Worm (Caenorhabditis elegans) whole organism, midembryonic: ENCODE data around the gene otpl-8.
A peak's percentile ranks its signal among the peaks of the same experiment; 100 is the strongest.

Source experiments
- T22C8.4 ChIP-seq: fragments of 200-800 bp; sonication (Bioruptor generic); IDR thresholded peaks from 2 replicates; pipeline ENCODE4 v1.3.6; 2022; ENCODE audit warnings: missing genetic modification characterization, missing compliant biosample characterization
- cog-1 ChIP-seq: sonication (generic microtip); optimal IDR thresholded peaks from 2 replicates; lab custom pipeline; 2016; ENCODE audit warnings: missing genetic modification characterization, missing compliant biosample characterization
- flt-1 ChIP-seq: fragments of 200-800 bp; sonication (Bioruptor generic); IDR thresholded peaks from 2 replicates; pipeline ENCODE4 v1.3.6; 2022; ENCODE audit warnings: missing genetic modification characterization, missing compliant biosample characterization
- klf-2 ChIP-seq: fragments of 200-800 bp; sonication (Bioruptor generic); conservative IDR thresholded peaks from 2 replicates; pipeline ENCODE4 v1.3.6; 2022; ENCODE audit warnings: missing genetic modification reagents, missing genetic modification characterization, missing compliant biosample characterization
- med-1 ChIP-seq: sonication (generic microtip); optimal IDR thresholded peaks from 2 replicates; lab custom pipeline; 2017; ENCODE audit warnings: missing genetic modification characterization, mild to moderate bottlenecking, missing compliant biosample characterization, antibody characterized with exemption, missing genetic modification reagents; ENCODE audit not compliant: insufficient read depth
- ref-1 ChIP-seq: fragments of 200-800 bp; sonication (Bioruptor generic); conservative IDR thresholded peaks from 2 replicates; pipeline ENCODE4 v1.3.6; 2022; ENCODE audit warnings: missing genetic modification reagents, missing genetic modification characterization, missing compliant biosample characterization
- tab-1 ChIP-seq: fragments of 200-800 bp; sonication (Bioruptor generic); IDR thresholded peaks from 2 replicates; pipeline ENCODE4 v1.3.6; 2022; ENCODE audit warnings: missing genetic modification characterization, missing compliant biosample characterization
- ztf-23 ChIP-seq: fragments of 200-800 bp; sonication (Bioruptor generic); IDR thresholded peaks from 2 replicates; pipeline ENCODE4 v1.3.6; 2022; ENCODE audit warnings: missing genetic modification reagents, missing genetic modification characterization, missing compliant biosample characterization
- ztf-29 ChIP-seq: fragments of 200-800 bp; sonication (Bioruptor generic); IDR thresholded peaks from 2 replicates; pipeline ENCODE4 v1.3.6; 2022; ENCODE audit warnings: missing genetic modification reagents, missing genetic modification characterization, missing compliant biosample characterization

otpl-8 gene

DNA sequence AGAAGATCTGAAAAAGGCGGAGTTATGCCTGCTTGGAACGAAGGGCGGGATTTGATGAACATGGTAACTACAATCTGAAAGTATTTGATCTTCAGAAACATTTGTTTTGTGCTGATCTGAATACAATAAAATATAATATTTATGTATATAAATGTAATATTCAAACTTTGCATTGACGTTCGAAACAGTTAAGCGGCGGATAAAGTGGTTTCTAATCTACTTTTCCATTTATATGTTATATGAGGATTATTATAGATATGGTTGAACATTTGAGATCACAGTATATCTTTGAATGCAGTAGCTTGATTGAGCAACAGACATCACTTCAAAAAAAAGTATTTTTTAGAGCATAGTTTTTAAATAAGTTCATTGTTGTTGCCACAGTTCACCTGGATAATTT lies 3.1 kb upstream of the otpl-8 start, which contains the start of gene H19J13.2:
Gene H19J13.2 (minus strand): TSS at position 101 of the 400 bp plus-strand sequence.
- TF ChIP-seq ztf-23 (GFP tag; lab: Robert Waterston, UW) = no peak
- TF ChIP-seq T22C8.4 (GFP tag; lab: Robert Waterston, UW) = no peak
- TF ChIP-seq flt-1 (GFP tag; lab: Robert Waterston, UW) = no peak
- TF ChIP-seq med-1 = no peak
- no peak for TF ChIP-seq ztf-29 (GFP tag; lab: Robert Waterston, UW)
- TF ChIP-seq cog-1 (tag; lab: Kevin White, UChicago) = no peak
- no peak for TF ChIP-seq klf-2 (GFP tag; lab: Robert Waterston, UW)

DNA sequence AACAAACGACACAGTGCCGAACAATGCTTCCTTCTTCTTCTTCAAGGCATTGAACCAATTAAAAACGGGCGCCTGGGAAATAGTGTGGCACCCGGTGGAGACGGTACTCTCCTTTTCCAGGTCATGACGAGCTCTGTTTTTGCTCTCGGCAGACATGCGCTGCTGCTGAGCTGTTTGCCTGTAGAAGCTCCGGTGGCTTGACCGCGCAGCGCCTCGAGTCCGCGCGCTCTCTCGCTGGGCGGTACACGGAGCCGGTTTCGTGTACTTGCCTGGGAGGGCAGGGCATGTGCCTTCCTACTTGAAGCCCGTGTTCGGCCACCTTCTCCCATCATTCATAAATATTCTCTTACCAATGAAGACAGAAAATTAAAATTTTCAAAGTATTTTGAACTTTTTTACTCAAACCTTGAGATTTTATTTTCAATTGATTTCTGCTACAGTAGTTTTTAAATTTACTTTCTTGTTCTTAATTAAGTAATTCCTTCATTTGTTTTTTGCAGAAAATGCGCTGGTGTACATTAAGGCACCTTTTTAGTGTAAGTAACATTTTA lies 10.3 kb downstream of the otpl-8 start, which contains the start of gene E01G6.1:
Gene E01G6.1 (plus strand): TSS at position 501 of the 551 bp plus-strand sequence.
- TF ChIP-seq cog-1 (tag; lab: Kevin White, UChicago) (no peak), T22C8.4 (GFP tag; lab: Robert Waterston, UW) (no peak), ztf-29 (GFP tag; lab: Robert Waterston, UW) (peak; percentile 8; the same call in 1 of the 2 replicates), ref-1 (GFP tag; lab: Robert Waterston, UW) (no peak)

DNA sequence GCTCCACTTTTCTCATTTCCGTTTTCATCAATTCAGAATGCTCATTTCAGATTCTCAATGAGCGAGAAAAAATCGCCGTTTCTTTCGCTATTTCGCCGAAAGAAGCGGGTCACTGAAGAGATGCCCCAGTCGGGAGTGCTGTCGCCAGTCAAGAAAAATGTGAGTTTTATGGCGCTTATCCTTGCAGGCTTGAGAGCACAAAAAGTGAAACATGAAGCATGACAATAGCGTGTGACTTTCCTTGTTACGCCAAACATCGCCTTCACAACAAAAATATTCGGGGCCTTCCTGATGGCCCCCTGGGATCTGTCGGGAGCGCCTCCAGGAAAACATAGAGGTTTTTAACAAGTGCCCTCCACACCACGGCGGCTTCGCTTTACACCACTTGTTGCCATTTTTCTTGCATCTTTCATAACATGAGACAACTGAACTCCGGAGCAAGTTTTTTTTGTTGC lies 14.1 kb downstream of the otpl-8 start, which contains the start of gene E01G6.2:
Gene E01G6.2 (plus strand): TSS at position 51 of the 455 bp plus-strand sequence.
- no peak for TF ChIP-seq T22C8.4 (GFP tag; lab: Robert Waterston, UW)
- no peak for TF ChIP-seq med-1
- TF ChIP-seq tab-1 (GFP tag; lab: Robert Waterston, UW) = no peak
- TF ChIP-seq ref-1 (GFP tag; lab: Robert Waterston, UW) = no peak
- TF ChIP-seq ztf-23 (GFP tag; lab: Robert Waterston, UW) = no peak
- no peak for TF ChIP-seq klf-2 (GFP tag; lab: Robert Waterston, UW)
- no peak for TF ChIP-seq cog-1 (tag; lab: Kevin White, UChicago)
- no peak for TF ChIP-seq flt-1 (GFP tag; lab: Robert Waterston, UW)
- no peak for TF ChIP-seq ztf-29 (GFP tag; lab: Robert Waterston, UW)

DNA sequence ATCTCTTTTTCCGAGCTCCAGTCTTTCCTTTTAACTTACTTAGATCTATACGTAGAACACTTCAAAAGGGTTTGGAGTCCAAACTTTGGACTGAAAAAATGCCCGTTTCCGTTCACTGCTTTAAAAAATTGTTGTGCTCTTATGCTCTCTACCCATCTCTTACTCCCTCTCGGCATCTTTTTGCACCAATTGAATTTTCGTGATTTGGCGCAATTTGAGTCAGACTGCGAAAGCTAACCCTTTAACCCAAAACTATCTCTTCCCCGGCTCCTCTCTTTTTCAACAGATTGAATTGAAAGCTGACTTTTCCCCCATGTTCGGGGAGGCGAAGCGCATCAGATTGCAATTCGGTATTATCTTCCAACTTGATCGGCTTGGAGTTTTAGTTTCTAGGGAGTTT lies 18.6 kb downstream of the otpl-8 start:
- TF ChIP-seq ztf-23 (GFP tag; lab: Robert Waterston, UW) (no peak), cog-1 (tag; lab: Kevin White, UChicago) (no peak), ref-1 (GFP tag; lab: Robert Waterston, UW) (no peak), tab-1 (GFP tag; lab: Robert Waterston, UW) (no peak), ztf-29 (GFP tag; lab: Robert Waterston, UW) (no peak), med-1 (no peak), flt-1 (GFP tag; lab: Robert Waterston, UW) (no peak), T22C8.4 (GFP tag; lab: Robert Waterston, UW) (no peak), klf-2 (GFP tag; lab: Robert Waterston, UW) (no peak)

DNA sequence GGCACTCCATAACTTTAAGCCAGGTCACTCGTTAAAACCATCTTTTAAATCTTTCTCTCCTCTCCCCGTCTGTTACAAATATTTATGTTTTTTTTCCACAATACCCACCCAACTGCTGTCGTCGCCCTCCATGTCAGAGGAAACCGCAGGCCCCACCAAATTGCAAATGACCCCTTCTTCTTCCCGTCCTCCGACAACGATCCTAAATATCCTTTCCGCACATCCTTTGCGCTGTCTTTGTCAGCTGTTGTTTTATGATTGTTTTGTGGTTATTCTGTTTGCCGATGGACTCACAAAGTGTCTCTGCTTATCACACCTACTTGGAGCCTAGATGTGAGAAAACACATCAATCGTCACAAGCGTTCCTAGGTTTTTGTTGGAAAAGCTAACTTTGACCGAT lies 22.6 kb downstream of the otpl-8 start:
- TF ChIP-seq ztf-23 (GFP tag; lab: Robert Waterston, UW) (no peak), tab-1 (GFP tag; lab: Robert Waterston, UW) (no peak), cog-1 (tag; lab: Kevin White, UChicago) (no peak), flt-1 (GFP tag; lab: Robert Waterston, UW) (no peak), ref-1 (GFP tag; lab: Robert Waterston, UW) (no peak), ztf-29 (GFP tag; lab: Robert Waterston, UW) (no peak), klf-2 (GFP tag; lab: Robert Waterston, UW) (no peak), med-1 (no peak), T22C8.4 (GFP tag; lab: Robert Waterston, UW) (no peak)

DNA sequence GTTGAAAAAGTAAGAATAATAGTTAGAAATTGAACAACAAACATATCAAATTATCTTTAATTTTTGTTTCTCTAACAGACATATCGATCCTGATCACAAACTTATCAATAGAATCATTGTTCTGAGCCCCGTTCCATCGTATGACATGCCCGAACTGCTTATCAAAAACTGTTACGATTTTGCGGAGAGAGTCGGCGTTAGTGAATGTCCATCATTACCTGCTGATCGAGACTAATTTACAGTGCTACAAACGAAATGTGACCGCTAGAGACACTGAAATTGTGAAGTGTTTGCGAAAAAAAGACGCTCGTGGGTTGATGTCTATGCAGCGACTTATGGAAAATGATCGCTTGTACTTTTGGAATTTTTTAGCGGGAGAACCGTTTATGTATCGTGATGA lies 27.8 kb downstream of the otpl-8 start:
- TF ChIP-seq ztf-23 (GFP tag; lab: Robert Waterston, UW) (no peak), tab-1 (GFP tag; lab: Robert Waterston, UW) (no peak), flt-1 (GFP tag; lab: Robert Waterston, UW) (no peak), cog-1 (tag; lab: Kevin White, UChicago) (no peak), klf-2 (GFP tag; lab: Robert Waterston, UW) (no peak), ztf-29 (GFP tag; lab: Robert Waterston, UW) (no peak), ref-1 (GFP tag; lab: Robert Waterston, UW) (no peak), med-1 (no peak), T22C8.4 (GFP tag; lab: Robert Waterston, UW) (no peak)

DNA sequence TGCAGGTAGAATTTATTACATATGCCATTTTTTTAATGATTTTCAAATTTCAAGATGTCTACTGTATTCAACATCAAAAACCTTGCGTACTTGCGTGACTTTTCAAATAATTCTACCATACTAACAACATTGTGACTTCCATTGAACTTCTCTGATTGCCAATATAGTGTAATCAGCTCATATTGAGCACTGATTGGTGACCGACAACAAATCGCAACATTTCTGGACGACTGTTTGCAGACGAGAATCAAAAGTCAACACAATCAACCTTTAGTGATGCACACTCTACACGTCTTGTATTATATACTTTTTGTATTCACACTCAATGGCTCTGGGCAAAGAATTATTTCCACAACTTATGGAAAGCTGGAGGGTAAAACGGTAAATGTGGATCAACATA lies 29.3 kb downstream of the otpl-8 start, which contains the start of gene cest-3:
Gene cest-3 (plus strand): TSS at position 190 of the 400 bp plus-strand sequence.
- TF ChIP-seq ztf-23 (GFP tag; lab: Robert Waterston, UW) = no peak

DNA sequence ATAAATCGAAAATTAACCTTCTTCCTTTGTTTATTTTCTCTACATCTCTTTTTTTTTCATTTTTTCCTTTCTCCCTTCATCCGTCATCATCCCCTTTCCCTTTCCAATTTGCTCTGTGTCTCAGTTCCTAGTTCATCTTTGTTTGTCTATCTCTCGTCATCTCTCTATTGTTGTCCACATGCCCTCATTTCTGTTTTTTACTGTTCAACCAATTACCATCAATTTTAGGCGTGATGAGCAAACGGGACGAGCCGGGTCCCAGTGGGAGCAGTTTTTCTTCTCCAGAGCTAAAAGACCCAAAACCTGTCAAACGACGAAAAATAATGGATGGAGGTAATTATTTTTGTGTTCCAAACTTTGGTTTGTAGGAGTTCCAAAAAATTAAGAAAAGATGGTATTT lies 35.4 kb downstream of the otpl-8 start, which contains the start of gene C23H4.6:
Gene C23H4.6 (plus strand): TSS at position 219 of the 400 bp plus-strand sequence.
- TF ChIP-seq T22C8.4 (GFP tag; lab: Robert Waterston, UW) (no peak), klf-2 (GFP tag; lab: Robert Waterston, UW) (no peak), ref-1 (GFP tag; lab: Robert Waterston, UW) (no peak), flt-1 (GFP tag; lab: Robert Waterston, UW) (no peak)

DNA sequence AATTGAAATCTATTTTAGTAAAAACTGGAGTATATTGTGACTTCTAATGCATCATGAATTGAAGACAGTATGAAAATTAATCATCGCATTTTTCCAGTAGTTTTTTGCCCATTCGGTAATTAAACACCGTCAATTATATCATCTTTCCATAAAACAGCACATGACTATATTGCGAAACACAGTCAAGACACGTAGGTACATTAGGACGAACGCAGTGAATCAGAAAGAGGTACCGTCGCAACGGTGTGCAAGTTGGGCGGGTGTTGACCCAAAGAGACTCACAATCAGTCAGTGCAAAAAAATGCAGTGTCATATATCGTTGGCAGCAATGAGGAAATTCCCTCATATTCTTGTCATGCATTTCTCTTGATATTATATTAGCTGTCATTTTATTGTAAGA lies 36.3 kb downstream of the otpl-8 start:
- TF ChIP-seq ref-1 (GFP tag; lab: Robert Waterston, UW) (no peak), med-1 (no peak), T22C8.4 (GFP tag; lab: Robert Waterston, UW) (no peak), ztf-29 (GFP tag; lab: Robert Waterston, UW) (no peak)

DNA sequence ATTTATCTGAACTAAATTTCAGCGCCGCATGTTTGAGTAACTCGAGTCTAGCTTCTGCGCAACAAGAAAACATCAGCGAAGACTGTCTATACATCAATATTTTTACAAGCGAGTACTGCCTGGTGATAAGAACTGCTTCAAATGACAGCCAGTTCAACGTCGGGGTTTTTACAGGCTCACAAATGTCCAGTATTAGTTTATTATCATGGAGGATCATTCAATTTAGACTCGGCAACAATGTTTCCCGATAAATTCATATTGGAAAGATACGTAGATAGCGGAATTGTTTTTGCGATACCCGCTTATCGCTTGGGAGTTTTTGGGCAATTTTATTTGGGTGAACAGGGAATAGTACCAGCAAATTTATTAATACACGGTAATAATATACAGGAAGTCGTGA lies 40.4 kb downstream of the otpl-8 start:
- TF ChIP-seq klf-2 (GFP tag; lab: Robert Waterston, UW) (no peak), cog-1 (tag; lab: Kevin White, UChicago) (no peak), tab-1 (GFP tag; lab: Robert Waterston, UW) (no peak), med-1 (no peak), ztf-23 (GFP tag; lab: Robert Waterston, UW) (no peak), ztf-29 (GFP tag; lab: Robert Waterston, UW) (no peak), ref-1 (GFP tag; lab: Robert Waterston, UW) (no peak), flt-1 (GFP tag; lab: Robert Waterston, UW) (no peak), T22C8.4 (GFP tag; lab: Robert Waterston, UW) (no peak)
